Worm (Caenorhabditis elegans) whole organism, L4/young adult: Measurements from ENCODE around the gene col-109.

Experiments used
- W03F9.2 ChIP-seq: fragments of 150-350 bp; optimal IDR thresholded peaks from 2 replicates; lab custom pipeline; 2014; ENCODE audit warnings: missing biosample characterization, missing genetic modification characterization
- him-1 ChIP-seq: sonication (generic microtip); optimal IDR thresholded peaks from 2 replicates; lab custom pipeline; 2016; ENCODE audit warnings: missing genotype, missing genetic modification reagents, missing genetic modification characterization, missing compliant biosample characterization

ce11 chrIV:1818467-1819076 is 1.5 kb downstream of the col-109 start:
- TF ChIP-seq him-1 (tag; lab: Kevin White, UChicago) (no peak), W03F9.2 (tag; lab: Kevin White, UChicago) (no peak)
